Fruit fly (Drosophila melanogaster): ENCODE results near the gene Eig71Ef.

Eig71Ef gene

DNA sequence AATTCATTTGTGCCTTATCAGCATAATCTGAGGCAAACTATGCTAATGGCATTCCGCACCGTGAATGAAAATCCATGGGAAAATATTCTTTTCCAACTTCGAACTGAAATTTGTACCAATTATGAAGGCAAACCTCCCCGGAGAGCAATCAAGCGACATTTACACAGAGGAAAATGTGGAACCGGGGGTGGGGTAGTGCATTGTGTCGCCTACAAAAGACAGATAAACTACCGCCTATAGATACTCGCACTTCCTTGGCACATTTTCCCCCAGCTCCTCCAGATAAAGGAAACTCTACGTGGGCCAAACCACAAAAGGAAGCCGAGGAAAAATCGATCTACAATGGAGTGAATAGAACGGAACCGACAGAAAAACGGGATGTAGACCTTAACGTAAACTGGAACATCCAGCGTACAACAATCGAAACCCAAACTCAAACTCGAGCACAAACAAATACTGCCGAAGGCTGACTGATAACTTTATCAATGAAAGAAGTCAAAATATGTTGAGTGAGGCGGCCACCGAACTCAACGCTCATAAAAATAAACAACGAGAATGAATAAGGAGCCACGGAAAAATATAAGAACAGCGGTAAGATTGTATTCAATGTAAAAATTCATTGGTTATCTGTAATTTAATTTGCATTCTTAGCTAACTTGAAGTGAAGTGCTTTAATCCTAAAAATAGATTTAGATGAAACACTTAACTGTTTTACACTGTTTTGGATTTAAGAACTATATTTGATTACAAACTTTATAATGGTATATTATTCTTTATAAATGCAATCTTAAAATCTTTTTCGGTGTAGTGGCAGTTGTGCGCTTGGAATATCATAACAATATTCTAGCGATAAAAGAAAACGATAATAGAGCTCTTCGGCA, 33.8 kb upstream of the Eig71Ef start (continued):
- peak; percentile 31 for TF ChIP-seq odd (GFP tag; optimal IDR thresholded peaks at IDR 0.05)
- no peak for TF ChIP-seq Xbp1 (GFP tag; optimal IDR thresholded peaks at IDR 0.05)
- no peak for TF ChIP-seq CG7271 (tag; optimal IDR thresholded peaks at IDR 0.05)
- TF ChIP-seq CG4820 (GFP tag; optimal IDR thresholded peaks at IDR 0.05), result peak; percentile 64
- no peak for TF ChIP-seq CG18011 (GFP tag; optimal IDR thresholded peaks at IDR 0.05)
- no peak for TF ChIP-seq ro (GFP tag; IDR thresholded peaks at IDR 0.05)
- TF ChIP-seq CG1529 (GFP tag; optimal IDR thresholded peaks at IDR 0.05), result no peak
- no peak for TF ChIP-seq Dip3 (GFP tag; optimal IDR thresholded peaks at IDR 0.05)
- TF ChIP-seq CG1792 (GFP tag; optimal IDR thresholded peaks at IDR 0.05), result peak; percentile 56
- TF ChIP-seq aop (GFP tag; IDR thresholded peaks at IDR 0.05), result no peak
- no peak for TF ChIP-seq Abd-B (GFP tag; optimal IDR thresholded peaks at IDR 0.05)
- no peak for TF ChIP-seq HmgZ (tag; optimal IDR thresholded peaks at IDR 0.05)
- no peak for TF ChIP-seq CG1647 (GFP tag; optimal IDR thresholded peaks at IDR 0.05)
- TF ChIP-seq CG10565 (GFP tag; optimal IDR thresholded peaks at IDR 0.05), result no peak
- TF ChIP-seq CG10209 (GFP tag; optimal IDR thresholded peaks at IDR 0.05), result no peak
- TF ChIP-seq chm (GFP tag; IDR thresholded peaks at IDR 0.05), result no peak
- no peak for TF ChIP-seq danr (GFP tag; IDR thresholded peaks at IDR 0.05)
- no peak for TF ChIP-seq dm (GFP tag; optimal IDR thresholded peaks at IDR 0.05)
- TF ChIP-seq TFAM (GFP tag; optimal IDR thresholded peaks at IDR 0.05), result no peak
- TF ChIP-seq BEAF-32 (GFP tag; optimal IDR thresholded peaks at IDR 0.05), result no peak
- no peak for TF ChIP-seq CkIIα-i1 (GFP tag; IDR thresholded peaks at IDR 0.05)
- no peak for TF ChIP-seq CG6854 (GFP tag; optimal IDR thresholded peaks at IDR 0.05)
- no peak for TF ChIP-seq Adf1 (GFP tag; IDR thresholded peaks at IDR 0.05)
- TF ChIP-seq CG15073 (GFP tag; optimal IDR thresholded peaks at IDR 0.05), result no peak
- TF ChIP-seq CG6683 (GFP tag; optimal IDR thresholded peaks at IDR 0.05), result no peak
- no peak for TF ChIP-seq Dp (GFP tag; optimal IDR thresholded peaks at IDR 0.05)
- peak; percentile 52; the same call in 2 of the 3 replicates for TF ChIP-seq z (GFP tag; IDR thresholded peaks at IDR 0.05)
- no peak for TF ChIP-seq CG14965 (GFP tag; optimal IDR thresholded peaks at IDR 0.05; ENCODE audit: borderline replicate concordance)
- TF ChIP-seq lola (GFP tag; optimal IDR thresholded peaks at IDR 0.05), result peak in 1 of 3 experiments; percentile 35
- TF ChIP-seq CG17612 (GFP tag; IDR thresholded peaks at IDR 0.05), result no peak
- TF ChIP-seq exex (tag; optimal IDR thresholded peaks at IDR 0.05), result peak; percentile 56
- TF ChIP-seq emc (GFP tag; optimal IDR thresholded peaks at IDR 0.05), result no peak
- TF ChIP-seq wek (GFP tag; optimal IDR thresholded peaks at IDR 0.05), result no peak
- peak; percentile 10 for TF ChIP-seq Kr (GFP tag; optimal IDR thresholded peaks at IDR 0.05)
- TF ChIP-seq CG7357 (GFP tag; IDR thresholded peaks at IDR 0.05), result no peak
- TF ChIP-seq phol (tag; optimal IDR thresholded peaks at IDR 0.05), result peak; percentile 73
- 0 out of 2 replicates have a peak, but pooled peaks have one; percentile 10 for TF ChIP-seq CG6689 (GFP tag; IDR thresholded peaks at IDR 0.05)
- TF ChIP-seq vfl (GFP tag; optimal IDR thresholded peaks at IDR 0.05), result no peak
- TF ChIP-seq CG6272 (GFP tag; IDR thresholded peaks at IDR 0.05), result no peak
- TF ChIP-seq Sry-δ (GFP tag; optimal IDR thresholded peaks at IDR 0.05), result no peak
- no peak for TF ChIP-seq CG4730 (GFP tag; IDR thresholded peaks at IDR 0.05)
- TF ChIP-seq CG11456 (GFP tag; IDR thresholded peaks at IDR 0.05), result no peak
- no peak for TF ChIP-seq sna (GFP tag; IDR thresholded peaks at IDR 0.05; ENCODE audit: partially characterized antibody)
- peak; percentile 64 for TF ChIP-seq CG2712 (tag; optimal IDR thresholded peaks at IDR 0.05)
- TF ChIP-seq Oaz (GFP tag; IDR thresholded peaks at IDR 0.05), result peak; percentile 53
- TF ChIP-seq HLH3B (GFP tag; IDR thresholded peaks at IDR 0.05), result 0 out of 2 replicates have a peak, but pooled peaks have one; percentile 17
- TF ChIP-seq CG4360 (GFP tag; IDR thresholded peaks at IDR 0.05), result no peak
- TF ChIP-seq Hmr (GFP tag; optimal IDR thresholded peaks at IDR 0.05), result peak; percentile 52
- peak; percentile 28 for TF ChIP-seq CG10543 (GFP tag; optimal IDR thresholded peaks at IDR 0.05)

All from whole organism, embryonic.